Worm (Caenorhabditis elegans): ENCODE results near the gene nlp-3.

ce11 chrX:13129949-13130348 lies 48.3 kb downstream of the nlp-3 start, which contains the start of gene spin-3:
- no peak for TF ChIP-seq elt-2 (tag; optimal IDR thresholded peaks at IDR 0.05)
- no peak for TF ChIP-seq ceh-31 (tag; optimal IDR thresholded peaks at IDR 0.05)
- TF ChIP-seq pha-4 (tag; optimal IDR thresholded peaks at IDR 0.05): no peak
- no peak for TF ChIP-seq mec-3 (tag; optimal IDR thresholded peaks at IDR 0.05; ENCODE audit: borderline replicate concordance)
- TF ChIP-seq tbx-2 (tag; optimal IDR thresholded peaks at IDR 0.05): no peak

Measured in whole organism, late embryonic.